Fruit fly (Drosophila melanogaster): ENCODE results near the gene CG5104.
A peak's percentile ranks its signal among the peaks of the same experiment; 100 is the strongest.
"Not testable (repeated sequence)": the region's sequence is repeated elsewhere in the genome, so short reads cannot be mapped to it uniquely, and the experiment has no call there.

CG5104 gene

DNA sequence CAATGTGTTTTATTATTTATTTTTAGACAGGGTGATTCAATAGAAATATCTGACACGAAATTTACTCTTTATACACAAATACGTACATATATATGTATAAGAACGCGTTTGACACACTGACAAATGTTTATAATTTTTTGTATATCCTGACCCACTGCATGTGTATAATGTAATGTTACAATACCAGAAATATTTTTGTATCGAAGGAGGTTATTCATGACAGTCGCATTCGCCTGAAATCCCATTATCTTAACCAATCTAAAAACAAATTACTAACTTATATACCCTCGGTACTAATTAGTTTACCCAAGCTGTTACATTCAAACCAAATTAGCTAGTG is 26.6 kb upstream of the CG5104 start:
- TF ChIP-seq lola (GFP tag; optimal IDR thresholded peaks at IDR 0.05) (no peak), Jra (GFP tag; optimal IDR thresholded peaks at IDR 0.05) (no peak), N (GFP tag; optimal IDR thresholded peaks at IDR 0.05) (no peak), Rel (GFP tag; optimal IDR thresholded peaks at IDR 0.05) (no peak), Rel (tag; optimal IDR thresholded peaks at IDR 0.05) (no peak), psq (GFP tag; optimal IDR thresholded peaks at IDR 0.05) (no peak), Hr83 (GFP tag; optimal IDR thresholded peaks at IDR 0.05; ENCODE audit: poor library complexity, severe bottlenecking) (no peak), CrebA (GFP tag; optimal IDR thresholded peaks at IDR 0.05; ENCODE audit: borderline replicate concordance) (no peak), woc (GFP tag; optimal IDR thresholded peaks at IDR 0.05) (no peak), ey (GFP tag; optimal IDR thresholded peaks at IDR 0.05) (no peak), dl (GFP tag; optimal IDR thresholded peaks at IDR 0.05; ENCODE audit: insufficient read depth in 1 of 2, partially characterized antibody in 2 of 2) (no peak), HLH106 (tag; optimal IDR thresholded peaks at IDR 0.05) (no peak), rgr (GFP tag; optimal IDR thresholded peaks at IDR 0.05) (no peak), Vsx2 (GFP tag; optimal IDR thresholded peaks at IDR 0.05; ENCODE audit: partially characterized antibody) (no peak)

DNA sequence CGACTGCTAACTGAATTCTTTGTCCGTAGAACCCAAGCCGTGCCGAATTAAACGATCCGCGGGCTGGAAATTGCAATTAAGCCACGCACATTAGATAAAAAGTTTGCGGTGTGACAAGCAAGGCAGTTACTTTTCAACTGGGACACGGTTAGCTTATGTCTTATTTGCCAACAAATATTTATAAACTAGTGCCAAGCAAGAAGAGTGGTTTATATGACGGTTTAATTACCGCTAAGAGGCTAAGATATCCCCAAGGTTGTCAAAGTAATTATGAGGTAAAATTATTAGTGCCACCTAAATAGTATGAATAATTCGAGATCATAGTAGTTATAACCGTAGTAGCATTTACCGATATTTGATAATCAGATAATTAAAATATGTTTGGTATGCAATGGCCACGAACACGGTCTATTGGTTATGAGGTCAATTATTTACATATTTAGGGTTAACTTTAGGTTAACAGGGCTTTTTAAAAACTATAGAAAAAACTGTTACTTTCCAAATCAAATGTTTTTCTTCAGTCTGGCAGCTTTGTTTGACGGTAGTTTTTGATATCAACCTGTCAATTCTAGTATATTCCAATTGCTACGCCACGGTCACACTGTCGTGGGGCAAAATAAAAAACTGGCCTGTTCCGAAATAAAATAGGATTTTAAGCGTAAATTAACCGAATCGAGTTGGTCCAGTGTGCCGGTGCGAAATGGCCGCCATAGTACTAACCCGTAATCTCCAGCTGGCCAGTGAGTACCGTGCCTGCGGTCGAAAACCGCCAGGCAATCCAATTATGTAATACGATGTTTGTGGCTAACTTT is 25.8 kb upstream of the CG5104 start, which contains the start of gene ZnT77C:
TSS of gene ZnT77C (minus strand) at position 142 of the 812 bp plus-strand sequence.
- TF ChIP-seq sage (GFP tag; optimal IDR thresholded peaks at IDR 0.05) (no peak), Rel (GFP tag; optimal IDR thresholded peaks at IDR 0.05) (no peak), Rel (tag; optimal IDR thresholded peaks at IDR 0.05) (peak; percentile 31)

DNA sequence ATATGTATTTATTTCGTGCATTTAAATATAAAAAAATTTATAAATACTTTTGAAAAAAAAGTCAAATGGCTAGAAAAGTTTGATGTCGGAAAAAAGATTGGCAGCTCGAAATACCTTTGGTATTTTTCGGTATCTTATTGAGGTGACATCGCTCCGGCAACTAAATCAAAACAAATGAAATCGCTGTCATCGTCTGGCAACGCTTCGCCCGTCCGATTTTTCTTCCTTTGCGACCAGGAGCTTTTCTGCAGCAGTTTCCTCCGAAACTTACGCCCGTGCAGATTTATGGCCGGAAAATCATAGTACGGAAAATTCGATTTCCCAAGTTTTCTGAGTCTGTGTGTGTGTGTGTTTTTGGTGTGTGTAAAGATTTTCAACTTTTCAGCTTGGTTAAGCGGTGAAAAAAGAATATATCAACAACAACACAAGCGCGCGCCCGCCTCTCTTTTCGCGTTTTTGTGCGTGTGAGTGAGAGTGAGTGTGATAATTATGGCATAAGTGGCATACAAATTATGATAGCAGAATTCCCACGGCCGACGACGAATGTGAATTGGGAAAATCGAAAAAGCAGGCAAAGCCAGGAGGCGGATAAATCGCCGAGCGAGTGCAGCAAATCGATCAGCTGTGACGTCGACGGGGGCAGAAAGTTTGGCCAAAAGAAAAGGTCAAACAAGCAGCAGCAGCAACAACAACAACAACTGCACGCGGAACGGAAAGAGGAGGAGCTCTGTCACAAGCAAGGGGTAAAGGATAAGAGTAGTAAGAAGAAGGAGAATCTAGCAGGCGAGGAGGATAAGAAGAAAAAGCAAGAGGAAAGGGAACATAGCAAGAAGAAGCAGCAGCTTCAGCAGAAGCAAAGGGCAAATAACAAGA is 23.4 kb upstream of the CG5104 start, which contains the start of gene CG32425:
TSS of gene CG32425 (plus strand) at position 200 of the 873 bp plus-strand sequence.
- TF ChIP-seq br (GFP tag; optimal IDR thresholded peaks at IDR 0.05) (no peak), HLH106 (tag; optimal IDR thresholded peaks at IDR 0.05) (peak; percentile 4), psq (GFP tag; optimal IDR thresholded peaks at IDR 0.05) (peak; percentile 67), Jra (GFP tag; optimal IDR thresholded peaks at IDR 0.05) (no peak), usp (GFP tag; optimal IDR thresholded peaks at IDR 0.05) (no peak), fru (GFP tag; optimal IDR thresholded peaks at IDR 0.05) (peak; percentile 25), CG9705 (GFP tag; optimal IDR thresholded peaks at IDR 0.05) (no peak), Rel (GFP tag; optimal IDR thresholded peaks at IDR 0.05) (no peak), Rel (tag; optimal IDR thresholded peaks at IDR 0.05) (peak; percentile 8), dmrt93B (GFP tag; optimal IDR thresholded peaks at IDR 0.05) (no peak), sage (GFP tag; optimal IDR thresholded peaks at IDR 0.05) (no peak), jim (GFP tag; optimal IDR thresholded peaks at IDR 0.05) (no peak), tai (GFP tag; optimal IDR thresholded peaks at IDR 0.05) (no peak), h (GFP tag; optimal IDR thresholded peaks at IDR 0.05) (peak; percentile 24), Myc (optimal IDR thresholded peaks at IDR 0.05) (peak; percentile 18), foxo (GFP tag; optimal IDR thresholded peaks at IDR 0.05) (peak in 1 of 2 experiments; percentile 37), brk (GFP tag; optimal IDR thresholded peaks at IDR 0.05) (no peak)

DNA sequence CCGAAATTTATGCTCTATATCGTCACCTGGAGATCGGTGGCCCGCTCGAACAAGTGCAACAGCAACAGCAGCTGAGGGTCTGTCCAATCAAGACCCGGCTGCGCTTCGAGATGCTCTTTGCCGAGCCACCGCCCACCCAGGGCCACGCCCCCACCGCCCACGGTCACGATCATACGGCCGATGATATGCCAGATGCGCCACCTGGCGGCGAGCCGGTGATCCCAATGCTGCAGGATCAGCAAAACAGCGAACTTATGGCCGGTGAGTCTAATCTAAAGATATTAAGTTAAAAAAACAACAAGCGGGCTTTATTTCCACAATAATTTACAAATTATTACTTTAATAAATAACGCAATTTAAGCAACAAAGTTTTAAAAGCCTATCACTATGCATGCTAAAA is 22.6 kb upstream of the CG5104 start:
- TF ChIP-seq Sp1 (GFP tag; optimal IDR thresholded peaks at IDR 0.05): no peak
- TF ChIP-seq Dfd (GFP tag; optimal IDR thresholded peaks at IDR 0.05): peak; percentile 87
- no peak for TF ChIP-seq fru (GFP tag; optimal IDR thresholded peaks at IDR 0.05)
- no peak for TF ChIP-seq sage (GFP tag; optimal IDR thresholded peaks at IDR 0.05)

DNA sequence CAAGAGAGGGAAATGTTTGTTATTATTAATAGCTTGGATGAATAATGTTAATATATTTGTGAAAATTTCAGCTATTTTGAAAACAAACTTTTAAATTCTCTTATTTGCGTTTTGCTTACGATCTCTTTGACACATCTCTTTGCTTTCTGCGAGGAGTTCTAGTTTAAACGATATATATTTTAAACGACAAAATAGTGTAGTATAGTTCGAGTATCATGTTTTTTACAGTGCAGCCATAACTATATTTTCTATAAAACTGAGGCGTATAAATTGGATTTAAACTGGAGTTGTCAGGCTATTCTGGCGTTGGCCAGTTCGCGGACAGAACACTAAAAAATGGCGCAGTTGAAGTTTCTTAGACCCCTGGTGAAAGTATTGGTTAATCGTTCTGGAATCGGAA is 21.3 kb upstream of the CG5104 start, which contains the start of gene CG18281:
TSS of gene CG18281 (plus strand) at position 301 of the 400 bp plus-strand sequence.
- TF ChIP-seq dl (GFP tag; optimal IDR thresholded peaks at IDR 0.05; ENCODE audit: insufficient read depth in 1 of 2, partially characterized antibody in 2 of 2); tai (GFP tag; optimal IDR thresholded peaks at IDR 0.05); woc (GFP tag; optimal IDR thresholded peaks at IDR 0.05): not testable (repeated sequence)
